Fruit fly (Drosophila melanogaster): ENCODE data around the gene CG13255.

dm6 chr3L:20883969-20884368 is 46.7 kb downstream of the CG13255 start:
- no peak for TF ChIP-seq insv (optimal IDR thresholded peaks at IDR 0.05)
- TF ChIP-seq ttk (optimal IDR thresholded peaks at IDR 0.05) = no peak
- TF ChIP-seq psq (optimal IDR thresholded peaks at IDR 0.05) = no peak
- no peak for TF ChIP-seq h (optimal IDR thresholded peaks at IDR 0.05)
- TF ChIP-seq Myc (optimal IDR thresholded peaks at IDR 0.05) = no peak
